Worm (Caenorhabditis elegans) whole organism, L1 larva: ENCODE data around the gene C16C8.19.

Experiments used
- aly-2 ChIP-seq: fragments of 150-350 bp; optimal IDR thresholded peaks from 2 replicates; lab custom pipeline; 2014; ENCODE audit warnings: missing biosample characterization, missing genetic modification characterization
- elt-3 ChIP-seq, 6 experiments: fragments of 150-350 bp in 1 of 6; sonication (generic microtip); optimal IDR thresholded peaks; 2 replicates each; lab custom pipeline; 2017 to 2018; ENCODE audit warnings: missing biosample characterization in 6 of 6, missing genetic modification characterization in 6 of 6, inconsistent platforms in 1 of 6
- lin-13 ChIP-seq: fragments of 150-350 bp; optimal IDR thresholded peaks from 2 replicates; lab custom pipeline; 2014; ENCODE audit warnings: missing biosample characterization, missing genetic modification reagents, missing genetic modification characterization
- lin-15B ChIP-seq: fragments of 150-350 bp; sonication (generic microtip); optimal IDR thresholded peaks from 3 replicates; lab custom pipeline; 2014; ENCODE audit warnings: missing biosample characterization, missing genetic modification characterization
- lsy-2 ChIP-seq, 2 experiments: fragments of 150-350 bp; optimal IDR thresholded peaks; 2 replicates each; lab custom pipeline; 2014; ENCODE audit warnings: missing biosample characterization in 2 of 2, missing genetic modification characterization in 2 of 2
- mef-2 ChIP-seq: fragments of 150-350 bp; optimal IDR thresholded peaks from 2 replicates; lab custom pipeline; 2014; ENCODE audit warnings: missing biosample characterization, missing genetic modification characterization
- nhr-11 ChIP-seq: fragments of 150-350 bp; optimal IDR thresholded peaks from 2 replicates; lab custom pipeline; 2014; ENCODE audit warnings: missing biosample characterization, missing genetic modification characterization
- nhr-12 ChIP-seq: sonication (generic microtip); optimal IDR thresholded peaks from 2 replicates; lab custom pipeline; 2017; ENCODE audit warnings: missing biosample characterization, missing genetic modification characterization
- snpc-4 ChIP-seq: fragments of 150-350 bp; optimal IDR thresholded peaks from 2 replicates; lab custom pipeline; 2014; ENCODE audit warnings: missing biosample characterization, missing genetic modification characterization
- ztf-11 ChIP-seq, 2 experiments: sonication (generic microtip); optimal IDR thresholded peaks; 2 replicates each; lab custom pipeline; 2016 to 2017; ENCODE audit warnings: missing genetic modification characterization in 2 of 2, missing biosample characterization in 1 of 2, missing compliant biosample characterization in 1 of 2

DNA sequence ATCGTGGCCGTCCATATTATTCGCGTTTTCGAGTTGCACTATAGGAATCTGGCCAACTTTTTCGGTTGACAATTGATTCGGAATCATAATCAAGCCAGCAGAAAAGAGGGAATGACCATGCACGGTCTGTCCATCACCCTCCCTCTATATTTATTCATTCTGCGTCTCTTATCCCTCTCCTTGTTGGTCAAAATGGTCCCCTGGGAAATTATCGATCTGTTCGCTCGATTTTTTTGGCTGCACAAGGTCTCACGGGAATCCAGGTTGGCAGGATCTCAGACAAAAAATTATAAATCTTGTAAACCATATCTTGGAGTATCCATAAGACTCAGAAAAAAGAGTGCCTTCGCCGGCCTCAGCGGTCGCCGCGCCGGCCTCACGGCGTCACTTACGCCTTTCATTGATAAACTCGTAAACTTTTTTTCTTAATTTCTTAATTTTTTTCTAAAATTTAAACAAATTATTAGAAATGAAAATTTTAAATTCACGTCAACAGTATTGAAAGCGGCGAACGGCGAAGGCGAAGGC is 43.8 kb upstream of the C16C8.19 start, which contains the start of the genes F18A12.7 and F18A12.2:
- no peak for TF ChIP-seq lsy-2 (tag; optimal IDR thresholded peaks at IDR 0.05; lab: Kevin White, UChicago)
- TF ChIP-seq elt-3 (tag; optimal IDR thresholded peaks at IDR 0.05; lab: Kevin White, UChicago) = no peak
- TF ChIP-seq lin-13 (GFP tag; lab: Kevin White, UChicago) = no peak
- TF ChIP-seq mef-2 (tag; lab: Kevin White, UChicago) = no peak
- TF ChIP-seq nhr-11 (tag; lab: Kevin White, UChicago) = no peak
- TF ChIP-seq nhr-12 (tag; lab: Kevin White, UChicago) = no peak
- no peak for TF ChIP-seq snpc-4
- no peak for TF ChIP-seq aly-2 (tag; lab: Kevin White, UChicago)
- no peak for TF ChIP-seq lin-15B (tag; lab: Kevin White, UChicago)
- TF ChIP-seq ztf-11 (tag; optimal IDR thresholded peaks at IDR 0.05; lab: Kevin White, UChicago) = no peak
